Fruit fly (Drosophila melanogaster) whole organism, prepupa: ENCODE results near the gene CG15258.

ENCODE experiments used
- CG16779 ChIP-seq: fragments of 200-800 bp; sonication (Bioruptor generic); optimal IDR thresholded peaks from 3 replicates; lab custom pipeline; 2017; ENCODE audit warnings: missing biosample characterization, mild to moderate bottlenecking, missing genetic modification characterization
- CG3032 ChIP-seq: fragments of 200-800 bp; optimal IDR thresholded peaks from 2 replicates; lab custom pipeline; 2019; ENCODE audit warnings: missing biosample characterization, mild to moderate bottlenecking, missing genetic modification characterization, moderate library complexity
- CG31627 ChIP-seq: fragments of 200-800 bp; sonication (Bioruptor generic); optimal IDR thresholded peaks from 3 replicates; lab custom pipeline; 2016; ENCODE audit warnings: missing biosample characterization, missing genetic modification characterization
- CG8632 ChIP-seq: fragments of 200-800 bp; sonication (Bioruptor generic); optimal IDR thresholded peaks from 3 replicates; lab custom pipeline; 2016; ENCODE audit warnings: missing biosample characterization, missing genetic modification characterization
- Ets96B ChIP-seq: fragments of 200-800 bp; optimal IDR thresholded peaks from 2 replicates; lab custom pipeline; 2019; ENCODE audit warnings: missing biosample characterization, mild to moderate bottlenecking, missing genetic modification characterization, moderate library complexity
- OdsH ChIP-seq: fragments of 200-800 bp; sonication (Bioruptor generic); optimal IDR thresholded peaks from 3 replicates; lab custom pipeline; 2016; ENCODE audit warnings: missing biosample characterization, missing genetic modification characterization
- dac ChIP-seq: fragments of 200-800 bp; sonication (Bioruptor generic); optimal IDR thresholded peaks from 2 replicates; lab custom pipeline; 2017; ENCODE audit warnings: missing biosample characterization, mild to moderate bottlenecking, missing genetic modification characterization
- eg ChIP-seq: fragments of 200-800 bp; sonication (Bioruptor generic); IDR thresholded peaks from 3 replicates; pipeline ENCODE4 v1.3.6; 2022; ENCODE audit warnings: missing biosample characterization, missing genetic modification characterization
- spab ChIP-seq: fragments of 200-800 bp; sonication (Bioruptor generic); optimal IDR thresholded peaks from 2 replicates; lab custom pipeline; 2017; ENCODE audit warnings: missing biosample characterization, mild to moderate bottlenecking, missing genetic modification characterization, missing genetic modification reagents
- svp ChIP-seq: fragments of 200-800 bp; sonication (Bioruptor generic); peaks from one replicate; lab custom pipeline; 2016; ENCODE audit warnings: missing biosample characterization, missing genetic modification characterization
- vri ChIP-seq: fragments of 200-800 bp; sonication (Bioruptor generic); optimal IDR thresholded peaks from 3 replicates; lab custom pipeline; 2016; ENCODE audit warnings: missing biosample characterization, mild to moderate bottlenecking, missing genetic modification characterization

- no peak for TF ChIP-seq spab (GFP tag; lab: Kevin White, UChicago)
- no peak for TF ChIP-seq dac (GFP tag; lab: Kevin White, UChicago)
- no peak for TF ChIP-seq vri (GFP tag; lab: Kevin White, UChicago)
- no peak for TF ChIP-seq OdsH (GFP tag; lab: Kevin White, UChicago)
- TF ChIP-seq CG16779 = no peak
- no peak for TF ChIP-seq CG3032 (tag; lab: Kevin White, UChicago)
- TF ChIP-seq eg (GFP tag; lab: Robert Waterston, UW) = no peak
- TF ChIP-seq svp (GFP tag; lab: Kevin White, UChicago) = no peak
- TF ChIP-seq CG31627 = no peak
- no peak for TF ChIP-seq CG8632 (GFP tag; lab: Kevin White, UChicago)
- TF ChIP-seq Ets96B (tag; lab: Kevin White, UChicago) = no peak
Observed at dm6 chr2L:15371939-15372338, 10.5 kb upstream of the CG15258 start.
